Worm (Caenorhabditis elegans) whole organism, L3 larva: Measurements from ENCODE around the gene C44C10.15.

Source experiments
- R02D3.7 ChIP-seq: fragments of 150-350 bp; optimal IDR thresholded peaks from 2 replicates; lab custom pipeline; 2014; ENCODE audit warnings: missing biosample characterization, missing genetic modification characterization
- ZK546.5 ChIP-seq: sonication (generic microtip); optimal IDR thresholded peaks from 2 replicates; lab custom pipeline; 2017; ENCODE audit warnings: missing biosample characterization, missing genetic modification characterization
- aly-2 ChIP-seq: fragments of 150-350 bp; optimal IDR thresholded peaks from 2 replicates; lab custom pipeline; 2014; ENCODE audit warnings: missing biosample characterization, missing genetic modification characterization
- ama-1 ChIP-seq: fragments of 150-350 bp; optimal IDR thresholded peaks from 2 replicates; lab custom pipeline; 2018
- ceh-16 ChIP-seq: sonication (generic microtip); optimal IDR thresholded peaks from 2 replicates; lab custom pipeline; 2017; ENCODE audit warnings: missing biosample characterization, missing genetic modification characterization
- ceh-28 ChIP-seq: fragments of 150-350 bp; optimal IDR thresholded peaks from 2 replicates; lab custom pipeline; 2014; ENCODE audit warnings: missing biosample characterization, missing genetic modification reagents, missing genetic modification characterization
- ceh-82 ChIP-seq: fragments of 150-350 bp; optimal IDR thresholded peaks from 2 replicates; lab custom pipeline; 2014; ENCODE audit warnings: missing biosample characterization, missing genetic modification characterization
- ceh-9 ChIP-seq: sonication (generic microtip); optimal IDR thresholded peaks from 2 replicates; lab custom pipeline; 2018; ENCODE audit warnings: missing biosample characterization, missing genetic modification characterization
- daf-12 ChIP-seq: fragments of 150-350 bp; optimal IDR thresholded peaks from 2 replicates; lab custom pipeline; 2014; ENCODE audit warnings: missing biosample characterization, missing genetic modification reagents, missing genetic modification characterization
- egl-27 ChIP-seq: sonication (generic microtip); optimal IDR thresholded peaks from 4 replicates; lab custom pipeline; 2017; ENCODE audit warnings: missing biosample characterization, missing genetic modification reagents, missing genetic modification characterization
- egl-5 ChIP-seq: fragments of 150-350 bp; optimal IDR thresholded peaks from 2 replicates; lab custom pipeline; 2017; ENCODE audit warnings: missing biosample characterization, missing genetic modification reagents, missing genetic modification characterization, inconsistent platforms
- elt-1 ChIP-seq: fragments of 150-350 bp; optimal IDR thresholded peaks from 2 replicates; lab custom pipeline; 2014; ENCODE audit warnings: missing biosample characterization, missing genetic modification characterization
- elt-2 ChIP-seq: sonication (generic microtip); optimal IDR thresholded peaks from 2 replicates; lab custom pipeline; 2016; ENCODE audit warnings: missing genetic modification reagents, mild to moderate bottlenecking, missing genetic modification characterization, missing compliant biosample characterization
- elt-3 ChIP-seq, 3 experiments: fragments of 150-350 bp in 1 of 3; sonication (generic microtip) in 2 of 3; optimal IDR thresholded peaks; 2 replicates in 2 of 3; 4 replicates in 1 of 3; lab custom pipeline; 2014 to 2017; ENCODE audit warnings: missing biosample characterization in 3 of 3, missing genetic modification characterization in 3 of 3
- fkh-10 ChIP-seq: sonication (generic microtip); optimal IDR thresholded peaks from 2 replicates; lab custom pipeline; 2017; ENCODE audit warnings: missing biosample characterization, missing genetic modification reagents, missing genetic modification characterization
- fkh-2 ChIP-seq: fragments of 150-350 bp; optimal IDR thresholded peaks from 2 replicates; lab custom pipeline; 2014; ENCODE audit warnings: missing biosample characterization, missing genetic modification reagents, missing genetic modification characterization
- fos-1 ChIP-seq: fragments of 150-350 bp; optimal IDR thresholded peaks from 2 replicates; lab custom pipeline; 2014; ENCODE audit warnings: missing biosample characterization, missing genetic modification characterization
- hmg-11 ChIP-seq: sonication (generic microtip); optimal IDR thresholded peaks from 2 replicates; lab custom pipeline; 2016; ENCODE audit warnings: missing genetic modification characterization, missing compliant biosample characterization
- jun-1 ChIP-seq: fragments of 150-350 bp; optimal IDR thresholded peaks from 2 replicates; lab custom pipeline; 2014; ENCODE audit warnings: missing biosample characterization, missing genetic modification reagents, missing genetic modification characterization
- lin-15B ChIP-seq: fragments of 150-350 bp; optimal IDR thresholded peaks from 2 replicates; lab custom pipeline; 2014; ENCODE audit warnings: missing biosample characterization, missing genetic modification characterization
- lin-39 ChIP-seq: fragments of 150-350 bp; optimal IDR thresholded peaks from 2 replicates; lab custom pipeline; 2018; ENCODE audit warnings: missing biosample characterization, missing genetic modification reagents, missing genetic modification characterization
- lsy-12 ChIP-seq: sonication (generic microtip); optimal IDR thresholded peaks from 2 replicates; lab custom pipeline; 2016; ENCODE audit warnings: mild to moderate bottlenecking, missing genetic modification characterization, missing compliant biosample characterization
- mdl-1 ChIP-seq: fragments of 150-350 bp; optimal IDR thresholded peaks from 2 replicates; lab custom pipeline; 2014; ENCODE audit warnings: missing biosample characterization, missing genetic modification characterization
- mml-1 ChIP-seq: fragments of 150-350 bp; sonication (generic microtip); optimal IDR thresholded peaks from 3 replicates; lab custom pipeline; 2014; ENCODE audit warnings: missing biosample characterization, missing genetic modification characterization
- nfya-1 ChIP-seq: sonication (generic microtip); optimal IDR thresholded peaks from 2 replicates; lab custom pipeline; 2017; ENCODE audit warnings: missing genetic modification characterization, mild to moderate bottlenecking, missing compliant biosample characterization, antibody characterized with exemption, moderate library complexity; ENCODE audit not compliant: insufficient read depth
- nhr-11 ChIP-seq: fragments of 150-350 bp; optimal IDR thresholded peaks from 2 replicates; lab custom pipeline; 2014; ENCODE audit warnings: missing biosample characterization, missing genetic modification characterization
- nhr-12 ChIP-seq: fragments of 150-350 bp; optimal IDR thresholded peaks from 2 replicates; lab custom pipeline; 2014; ENCODE audit warnings: missing biosample characterization, missing genetic modification characterization
- nhr-23 ChIP-seq: fragments of 150-350 bp; optimal IDR thresholded peaks from 2 replicates; lab custom pipeline; 2014; ENCODE audit warnings: missing biosample characterization, missing genetic modification reagents, missing genetic modification characterization
- nhr-237 ChIP-seq: fragments of 150-350 bp; optimal IDR thresholded peaks from 2 replicates; lab custom pipeline; 2014; ENCODE audit warnings: missing biosample characterization, missing genetic modification characterization
- nhr-25 ChIP-seq: sonication (generic microtip); optimal IDR thresholded peaks from 2 replicates; lab custom pipeline; 2017; ENCODE audit warnings: missing biosample characterization, missing genetic modification characterization
- nhr-28 ChIP-seq: fragments of 150-350 bp; optimal IDR thresholded peaks from 2 replicates; lab custom pipeline; 2014; ENCODE audit warnings: missing biosample characterization, missing genetic modification characterization
- nhr-43 ChIP-seq: sonication (generic microtip); optimal IDR thresholded peaks from 2 replicates; lab custom pipeline; 2016; ENCODE audit warnings: mild to moderate bottlenecking, missing genetic modification characterization, missing compliant biosample characterization; ENCODE audit not compliant: poor library complexity, severe bottlenecking
- nhr-67 ChIP-seq: fragments of 150-350 bp; optimal IDR thresholded peaks from 2 replicates; lab custom pipeline; 2014; ENCODE audit warnings: missing biosample characterization, missing genetic modification characterization
- nhr-76 ChIP-seq: fragments of 150-350 bp; sonication (generic microtip); optimal IDR thresholded peaks from 5 replicates; lab custom pipeline; 2014; ENCODE audit warnings: missing biosample characterization, missing genetic modification characterization
- nhr-77 ChIP-seq: fragments of 150-350 bp; optimal IDR thresholded peaks from 2 replicates; lab custom pipeline; 2014; ENCODE audit warnings: missing biosample characterization, missing genetic modification characterization
- pha-4 ChIP-seq: fragments of 150-350 bp; optimal IDR thresholded peaks from 2 replicates; lab custom pipeline; 2014; ENCODE audit warnings: missing biosample characterization, missing genetic modification reagents, missing genetic modification characterization
- pqm-1 ChIP-seq: fragments of 150-350 bp; optimal IDR thresholded peaks from 2 replicates; lab custom pipeline; 2017; ENCODE audit warnings: missing biosample characterization, missing genetic modification characterization, inconsistent platforms
- sea-2 ChIP-seq: fragments of 150-350 bp; sonication (generic microtip); optimal IDR thresholded peaks from 4 replicates; lab custom pipeline; 2014; ENCODE audit warnings: missing biosample characterization, missing genetic modification reagents, missing genetic modification characterization
- snpc-4 ChIP-seq: fragments of 150-350 bp; optimal IDR thresholded peaks from 2 replicates; lab custom pipeline; 2014; ENCODE audit warnings: missing biosample characterization, missing genetic modification characterization
- tbx-2 ChIP-seq: sonication (generic microtip); optimal IDR thresholded peaks from 2 replicates; lab custom pipeline; 2016; ENCODE audit warnings: mild to moderate bottlenecking, missing genetic modification characterization, missing compliant biosample characterization
- unc-39 ChIP-seq: sonication (generic microtip); optimal IDR thresholded peaks from 4 replicates; lab custom pipeline; 2017; ENCODE audit warnings: missing biosample characterization, missing genetic modification characterization
- unc-62 ChIP-seq: fragments of 150-350 bp; sonication (generic microtip); optimal IDR thresholded peaks from 4 replicates; lab custom pipeline; 2014; ENCODE audit warnings: missing biosample characterization, missing genetic modification reagents, missing genetic modification characterization
- zag-1 ChIP-seq: fragments of 150-350 bp; optimal IDR thresholded peaks from 2 replicates; lab custom pipeline; 2014; ENCODE audit warnings: missing biosample characterization, missing genetic modification characterization
- ztf-11 ChIP-seq: fragments of 150-350 bp; optimal IDR thresholded peaks from 2 replicates; lab custom pipeline; 2014; ENCODE audit warnings: missing biosample characterization, missing genetic modification characterization
- ztf-4 ChIP-seq: fragments of 150-350 bp; optimal IDR thresholded peaks from 2 replicates; lab custom pipeline; 2014; ENCODE audit warnings: missing biosample characterization, missing genetic modification characterization

Gene C44C10.15

DNA sequence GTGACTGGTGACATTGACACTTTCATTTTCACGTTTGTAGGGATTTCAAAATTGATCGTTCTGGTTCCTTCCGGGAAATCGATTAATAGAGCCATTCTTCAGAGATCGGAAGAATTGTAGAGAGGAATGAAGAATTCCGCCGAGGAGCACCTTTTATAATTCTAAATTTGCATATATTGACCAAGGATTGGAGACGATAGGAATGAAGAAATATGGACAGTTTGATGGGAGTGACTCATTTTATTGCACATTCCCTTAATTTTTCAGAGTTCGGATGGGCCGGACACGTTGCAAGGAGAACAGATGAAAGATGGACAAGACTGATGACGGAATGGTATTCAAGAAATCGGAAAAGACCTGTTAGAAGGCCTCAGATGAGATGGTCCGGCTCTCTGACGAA is at the start of gene C44C10.15:
TSS of gene C44C10.15 (minus strand) at position 101 of the 400 bp plus-strand sequence.
- TF ChIP-seq unc-62 = no peak
- no peak for TF ChIP-seq ama-1 (lab: Kevin White, UChicago)
- TF ChIP-seq nhr-67 = no peak
- no peak for TF ChIP-seq nhr-28
- TF ChIP-seq ceh-9 (tag; lab: Kevin White, UChicago) = no peak
- no peak for TF ChIP-seq aly-2 (tag; lab: Kevin White, UChicago)
- no peak for TF ChIP-seq nhr-11 (tag; lab: Kevin White, UChicago)
- TF ChIP-seq sea-2 = no peak
- no peak for TF ChIP-seq elt-1 (tag; lab: Kevin White, UChicago)
- TF ChIP-seq nhr-76 (tag; lab: Kevin White, UChicago) = no peak
- no peak for TF ChIP-seq ceh-16 (tag; lab: Kevin White, UChicago)
- no peak for TF ChIP-seq lin-15B (tag; lab: Kevin White, UChicago)
- no peak for TF ChIP-seq snpc-4 (tag; lab: Kevin White, UChicago)
- no peak for TF ChIP-seq pqm-1 (tag; lab: Kevin White, UChicago)

DNA sequence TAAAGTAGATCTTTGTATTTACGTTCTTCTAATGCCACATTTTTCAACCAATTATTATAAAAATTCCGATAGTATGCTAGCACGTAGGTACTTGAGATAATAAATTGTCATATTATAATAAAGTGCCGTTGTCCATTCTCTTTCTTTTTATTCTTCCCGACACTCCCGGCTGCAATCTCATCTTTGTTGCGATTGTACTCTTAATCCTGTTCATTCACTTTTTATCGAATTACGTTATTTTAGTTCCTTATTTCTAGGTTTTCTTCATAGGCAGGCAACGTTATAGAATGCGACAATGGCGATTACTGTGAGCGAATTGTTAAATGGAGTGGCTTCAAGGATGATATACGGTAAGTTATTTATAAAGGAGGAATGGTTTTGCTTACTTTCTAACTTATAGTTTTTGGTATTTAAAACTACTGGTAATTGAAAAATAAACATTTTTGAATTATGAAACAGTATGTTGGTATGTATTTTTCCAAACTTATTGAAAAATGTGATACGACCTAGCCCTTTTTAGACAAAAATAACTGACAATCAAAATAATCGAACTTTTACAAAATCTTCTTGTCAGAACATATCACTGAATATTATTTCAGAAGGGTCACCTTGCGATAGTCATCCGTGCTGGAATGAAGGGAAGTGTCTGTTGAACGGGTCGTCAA is 45.8 kb upstream of the C44C10.15 start, which contains the start of gene C40H5.2:
TSS of gene C40H5.2 (plus strand) at position 256 of the 665 bp plus-strand sequence.
- peak; percentile 54 for TF ChIP-seq fkh-10 (GFP tag; lab: Kevin White, UChicago)
- TF ChIP-seq lin-15B (tag; lab: Kevin White, UChicago) = no peak
- no peak for TF ChIP-seq lin-39 (tag; lab: Kevin White, UChicago)

- TF ChIP-seq aly-2 (tag; lab: Kevin White, UChicago) = no peak
- TF ChIP-seq, all 47 proteins: peak for 0
Observed at ce11 chrX:11743723-11744122, 43.6 kb upstream of the C44C10.15 start.

DNA sequence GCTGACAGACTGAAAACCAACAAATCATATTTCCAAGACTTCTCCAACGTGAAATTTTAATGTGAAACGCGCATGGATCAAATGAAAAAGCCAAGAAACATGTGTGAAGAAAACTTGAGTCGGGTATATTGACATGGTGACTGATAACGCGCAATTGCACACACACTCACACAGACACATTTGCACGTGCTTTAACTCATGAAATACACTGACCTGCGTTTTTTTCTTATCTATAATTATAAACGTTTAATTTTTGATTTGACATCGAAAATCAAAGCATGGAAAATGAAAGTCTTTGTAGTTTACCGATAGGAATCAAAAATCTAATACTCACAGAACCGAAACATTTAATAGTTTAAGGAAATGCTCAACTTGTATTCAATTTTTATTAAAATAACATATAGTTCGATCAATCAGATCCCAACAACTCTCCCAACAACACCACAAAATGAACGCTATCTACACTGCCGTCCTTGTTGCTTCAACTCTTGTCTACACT is 38.5 kb upstream of the C44C10.15 start, which contains the start of gene nspa-9:
TSS of gene nspa-9 (plus strand) at position 449 of the 499 bp plus-strand sequence.
- TF ChIP-seq snpc-4 (tag; lab: Kevin White, UChicago) = no peak
- peak; percentile 94 for TF ChIP-seq elt-2
- TF ChIP-seq ztf-11 (tag; lab: Kevin White, UChicago) = no peak
- peak; percentile 50 for TF ChIP-seq mdl-1
- TF ChIP-seq nhr-43 (tag; lab: Kevin White, UChicago) = no peak
- no peak for TF ChIP-seq daf-12 (tag; lab: Kevin White, UChicago)
- TF ChIP-seq ama-1 (lab: Kevin White, UChicago) = no peak
- no peak for TF ChIP-seq elt-1 (tag; lab: Kevin White, UChicago)
- TF ChIP-seq lin-15B (tag; lab: Kevin White, UChicago) = no peak
- TF ChIP-seq egl-27 = no peak
- no peak for TF ChIP-seq nfya-1 (tag; lab: Kevin White, UChicago)
- no peak for TF ChIP-seq ceh-16 (tag; lab: Kevin White, UChicago)
- TF ChIP-seq nhr-76 (tag; lab: Kevin White, UChicago) = no peak
- peak; percentile 83 for TF ChIP-seq pha-4 (tag; lab: Kevin White, UChicago)
- peak; percentile 19 for TF ChIP-seq jun-1 (tag; lab: Kevin White, UChicago)
- no peak for TF ChIP-seq hmg-11
- TF ChIP-seq nhr-12 = no peak
- no peak for TF ChIP-seq nhr-25 (tag; lab: Kevin White, UChicago)
- TF ChIP-seq ztf-4 (tag; lab: Kevin White, UChicago) = no peak
- no peak for TF ChIP-seq ZK546.5 (tag; lab: Kevin White, UChicago)
- no peak for TF ChIP-seq unc-39
- TF ChIP-seq egl-5 (tag; lab: Kevin White, UChicago) = no peak
- TF ChIP-seq ceh-82 (tag; lab: Kevin White, UChicago) = no peak
- TF ChIP-seq lsy-12 = no peak
- no peak for TF ChIP-seq R02D3.7 (tag; lab: Kevin White, UChicago)
- TF ChIP-seq elt-3 (tag; optimal IDR thresholded peaks at IDR 0.05; lab: Kevin White, UChicago) = no peak
- peak; percentile 94 for TF ChIP-seq pqm-1 (tag; lab: Kevin White, UChicago)
- TF ChIP-seq ceh-9 (tag; lab: Kevin White, UChicago) = no peak
- TF ChIP-seq sea-2 = no peak
- TF ChIP-seq nhr-23 (tag; lab: Kevin White, UChicago) = no peak
- no peak for TF ChIP-seq zag-1 (tag; lab: Kevin White, UChicago)
- TF ChIP-seq nhr-237 (tag; lab: Kevin White, UChicago) = no peak
- no peak for TF ChIP-seq fkh-2
- no peak for TF ChIP-seq tbx-2 (tag; lab: Kevin White, UChicago)
- no peak for TF ChIP-seq ceh-28 (tag; lab: Kevin White, UChicago)
- TF ChIP-seq aly-2 (tag; lab: Kevin White, UChicago) = no peak
- no peak for TF ChIP-seq mml-1 (tag; lab: Kevin White, UChicago)
- no peak for TF ChIP-seq unc-62
- TF ChIP-seq fos-1 (tag; lab: Kevin White, UChicago) = no peak
- no peak for TF ChIP-seq nhr-77 (tag; lab: Kevin White, UChicago)
- no peak for TF ChIP-seq nhr-11 (tag; lab: Kevin White, UChicago)
